Worm (Caenorhabditis elegans) whole organism, L1 larva: ENCODE results near the gene cnt-1.
"Not testable (repeated sequence)": the region's sequence is repeated elsewhere in the genome, so short reads cannot be mapped to it uniquely, and the experiment has no call there.

Source experiments
- Y116A8C.19 ChIP-seq: sonication (generic microtip); optimal IDR thresholded peaks from 2 replicates; lab custom pipeline; 2016; ENCODE audit warnings: missing compliant biosample characterization, missing genetic modification characterization, borderline replicate concordance
- alr-1 ChIP-seq: fragments of 200-800 bp; sonication (Bioruptor generic); optimal IDR thresholded peaks from 2 replicates; lab custom pipeline; 2018; ENCODE audit warnings: borderline replicate concordance, mild to moderate bottlenecking, missing genetic modification characterization, missing compliant biosample characterization
- ama-1 ChIP-seq: fragments of 150-350 bp; optimal IDR thresholded peaks from 2 replicates; lab custom pipeline; 2014
- blmp-1 ChIP-seq: fragments of 150-350 bp; optimal IDR thresholded peaks from 2 replicates; lab custom pipeline; 2014; ENCODE audit warnings: missing biosample characterization, missing genetic modification characterization
- ceh-88 ChIP-seq: fragments of 200-800 bp; sonication (Bioruptor generic); IDR thresholded peaks from 2 replicates; pipeline ENCODE4 v1.3.6; 2022; ENCODE audit warnings: missing genetic modification characterization, missing compliant biosample characterization
- ceh-90 ChIP-seq: sonication (generic microtip); optimal IDR thresholded peaks from 2 replicates; lab custom pipeline; 2016; ENCODE audit warnings: missing genetic modification characterization, missing compliant biosample characterization
- dpl-1 ChIP-seq, 3 experiments: fragments of 150-350 bp in 2 of 3; sonication (generic microtip) in 1 of 3; optimal IDR thresholded peaks; 2 replicates each; lab custom pipeline; 2014 to 2017; ENCODE audit warnings: missing biosample characterization in 3 of 3, missing genetic modification characterization in 3 of 3, missing genetic modification reagents in 3 of 3
- efl-1 ChIP-seq, 4 experiments: fragments of 150-350 bp; optimal IDR thresholded peaks in 3 of 4; peaks in 1 of 4; 1 replicate in 1 of 4; 2 replicates in 3 of 4; lab custom pipeline; 2014; ENCODE audit warnings: missing biosample characterization in 2 of 4, missing genetic modification characterization in 2 of 4, missing genetic modification reagents in 2 of 4
- efl-3 ChIP-seq: fragments of 200-800 bp; sonication (Bioruptor generic); optimal IDR thresholded peaks from 2 replicates; lab custom pipeline; 2018; ENCODE audit warnings: mild to moderate bottlenecking, missing genetic modification characterization, missing compliant biosample characterization
- elt-3 ChIP-seq, 6 experiments: fragments of 150-350 bp in 1 of 6; sonication (generic microtip); optimal IDR thresholded peaks; 2 replicates each; lab custom pipeline; 2017 to 2018; ENCODE audit warnings: missing biosample characterization in 6 of 6, missing genetic modification characterization in 6 of 6, inconsistent platforms in 1 of 6
- fkh-10 ChIP-seq: sonication (generic microtip); optimal IDR thresholded peaks from 2 replicates; lab custom pipeline; 2017; ENCODE audit warnings: missing biosample characterization, missing genetic modification reagents, missing genetic modification characterization
- hlh-17 ChIP-seq: fragments of 200-800 bp; sonication (Bioruptor generic); optimal IDR thresholded peaks from 2 replicates; lab custom pipeline; 2018; ENCODE audit warnings: missing genetic modification characterization, mild to moderate bottlenecking, missing compliant biosample characterization, moderate library complexity, borderline replicate concordance
- hpl-2 ChIP-seq: fragments of 150-350 bp; optimal IDR thresholded peaks from 2 replicates; lab custom pipeline; 2014; ENCODE audit warnings: missing biosample characterization, missing genetic modification reagents, missing genetic modification characterization
- isw-1 ChIP-seq: fragments of 200-800 bp; sonication (Bioruptor generic); IDR thresholded peaks from 2 replicates; pipeline ENCODE4 v1.3.6; 2022; ENCODE audit warnings: missing genetic modification characterization, missing compliant biosample characterization
- lin-14 ChIP-seq: fragments of 200-800 bp; sonication (Bioruptor generic); optimal IDR thresholded peaks from 2 replicates; lab custom pipeline; 2018; ENCODE audit warnings: mild to moderate bottlenecking, missing genetic modification characterization, moderate library complexity, missing compliant biosample characterization
- lin-15B ChIP-seq: fragments of 150-350 bp; sonication (generic microtip); optimal IDR thresholded peaks from 3 replicates; lab custom pipeline; 2014; ENCODE audit warnings: missing biosample characterization, missing genetic modification characterization
- lin-35 ChIP-seq, 2 experiments: fragments of 150-350 bp; optimal IDR thresholded peaks; 2 replicates each; lab custom pipeline; 2014; ENCODE audit warnings: missing biosample characterization in 2 of 2, missing genetic modification characterization in 2 of 2, missing genetic modification reagents in 2 of 2
- lsy-2 ChIP-seq, 2 experiments: fragments of 150-350 bp; optimal IDR thresholded peaks; 2 replicates each; lab custom pipeline; 2014; ENCODE audit warnings: missing biosample characterization in 2 of 2, missing genetic modification characterization in 2 of 2
- mdl-1 ChIP-seq, 2 experiments: fragments of 150-350 bp; optimal IDR thresholded peaks; 2 replicates each; lab custom pipeline; 2014 to 2017; ENCODE audit warnings: missing biosample characterization in 2 of 2, missing genetic modification characterization in 2 of 2, inconsistent platforms in 1 of 2
- mep-1 ChIP-seq: fragments of 150-350 bp; optimal IDR thresholded peaks from 2 replicates; lab custom pipeline; 2014; ENCODE audit warnings: missing biosample characterization, missing genetic modification characterization
- nhr-11 ChIP-seq: fragments of 150-350 bp; optimal IDR thresholded peaks from 2 replicates; lab custom pipeline; 2014; ENCODE audit warnings: missing biosample characterization, missing genetic modification characterization
- nhr-12 ChIP-seq: sonication (generic microtip); optimal IDR thresholded peaks from 2 replicates; lab custom pipeline; 2017; ENCODE audit warnings: missing biosample characterization, missing genetic modification characterization
- nhr-20 ChIP-seq: sonication (generic microtip); optimal IDR thresholded peaks from 2 replicates; lab custom pipeline; 2016; ENCODE audit warnings: mild to moderate bottlenecking, missing genetic modification characterization, missing compliant biosample characterization
- nhr-28 ChIP-seq: fragments of 150-350 bp; optimal IDR thresholded peaks from 2 replicates; lab custom pipeline; 2014; ENCODE audit warnings: missing biosample characterization, missing genetic modification characterization
- nhr-47 ChIP-seq: sonication (generic microtip); optimal IDR thresholded peaks from 2 replicates; lab custom pipeline; 2016; ENCODE audit warnings: mild to moderate bottlenecking, missing genetic modification characterization, moderate library complexity, missing compliant biosample characterization
- nhr-71 ChIP-seq: sonication (generic microtip); optimal IDR thresholded peaks from 2 replicates; lab custom pipeline; 2016; ENCODE audit warnings: mild to moderate bottlenecking, missing genetic modification characterization, moderate library complexity, missing compliant biosample characterization
- nhr-76 ChIP-seq: sonication (generic microtip); optimal IDR thresholded peaks from 2 replicates; lab custom pipeline; 2017; ENCODE audit warnings: missing biosample characterization, missing genetic modification characterization
- nhr-77 ChIP-seq: fragments of 150-350 bp; optimal IDR thresholded peaks from 2 replicates; lab custom pipeline; 2014; ENCODE audit warnings: missing biosample characterization, missing genetic modification characterization
- nhr-85 ChIP-seq: sonication (generic microtip); peaks from one replicate; lab custom pipeline; 2016; ENCODE audit warnings: missing genetic modification characterization, inconsistent platforms, missing compliant biosample characterization
- nhr-90 ChIP-seq: sonication (generic microtip); optimal IDR thresholded peaks from 2 replicates; lab custom pipeline; 2016; ENCODE audit warnings: mild to moderate bottlenecking, missing genetic modification characterization, missing compliant biosample characterization; ENCODE audit not compliant: poor library complexity
- skn-1 ChIP-seq: fragments of 150-350 bp; optimal IDR thresholded peaks from 2 replicates; lab custom pipeline; 2014; ENCODE audit warnings: missing biosample characterization, missing genetic modification characterization
- snu-23 ChIP-seq: sonication (generic microtip); optimal IDR thresholded peaks from 2 replicates; lab custom pipeline; 2016; ENCODE audit warnings: missing genetic modification characterization, missing compliant biosample characterization
- sox-4 ChIP-seq: sonication (generic microtip); optimal IDR thresholded peaks from 2 replicates; lab custom pipeline; 2016; ENCODE audit warnings: missing genetic modification characterization, missing compliant biosample characterization
- sptf-1 ChIP-seq: fragments of 150-350 bp; optimal IDR thresholded peaks from 2 replicates; lab custom pipeline; 2014; ENCODE audit warnings: missing biosample characterization, missing genetic modification characterization
- sup-37 ChIP-seq: fragments of 200-800 bp; sonication (Bioruptor generic); optimal IDR thresholded peaks from 2 replicates; lab custom pipeline; 2018; ENCODE audit warnings: mild to moderate bottlenecking, missing genetic modification characterization, missing compliant biosample characterization
- unc-130 ChIP-seq: fragments of 150-350 bp; optimal IDR thresholded peaks from 2 replicates; lab custom pipeline; 2017; ENCODE audit warnings: missing biosample characterization, missing genetic modification characterization, inconsistent platforms
- unc-62 ChIP-seq: fragments of 150-350 bp; optimal IDR thresholded peaks from 2 replicates; lab custom pipeline; 2014; ENCODE audit warnings: missing biosample characterization, missing genetic modification reagents, missing genetic modification characterization
- vab-15 ChIP-seq: sonication (generic microtip); optimal IDR thresholded peaks from 2 replicates; lab custom pipeline; 2017; ENCODE audit warnings: missing genotype, mild to moderate bottlenecking, missing genetic modification characterization, missing compliant biosample characterization
- ztf-4 ChIP-seq: fragments of 150-350 bp; optimal IDR thresholded peaks from 2 replicates; lab custom pipeline; 2014; ENCODE audit warnings: missing biosample characterization, missing genetic modification characterization

cnt-1 gene

DNA sequence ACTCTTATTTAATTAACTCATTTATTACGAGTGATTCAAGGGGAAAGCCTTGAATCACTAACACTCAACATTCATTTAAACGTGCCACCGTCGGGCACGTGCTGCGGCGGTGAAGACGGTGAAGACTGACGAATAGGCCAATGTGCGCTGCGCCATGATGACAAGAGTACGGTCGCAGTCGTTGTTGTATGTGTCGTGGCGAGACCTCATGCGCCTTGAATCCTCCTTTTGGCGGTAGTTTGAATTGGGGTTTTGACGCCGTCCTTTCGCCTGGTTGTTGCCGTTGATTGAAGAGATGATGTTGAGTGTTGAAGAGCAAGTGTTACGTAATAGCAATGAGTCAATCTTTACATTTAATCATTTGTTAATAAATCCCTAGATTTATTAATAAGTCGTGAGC is 31.9 kb downstream of the cnt-1 start:
- TF ChIP-seq efl-1 (optimal IDR thresholded peaks at IDR 0.05; lab: Kevin White, UChicago): not testable (repeated sequence)
- TF ChIP-seq efl-1 (GFP tag; optimal IDR thresholded peaks at IDR 0.05 in 1 of 2; lab: Kevin White, UChicago): peak; percentile 13 to 94
- TF ChIP-seq lin-35 (GFP tag; optimal IDR thresholded peaks at IDR 0.05; lab: Kevin White, UChicago): peak in 1 of 2 experiments; percentile 27
- peak in 2 of 3 experiments; percentile 3 to 4 for TF ChIP-seq dpl-1 (GFP tag; optimal IDR thresholded peaks at IDR 0.05; lab: Kevin White, UChicago)

DNA sequence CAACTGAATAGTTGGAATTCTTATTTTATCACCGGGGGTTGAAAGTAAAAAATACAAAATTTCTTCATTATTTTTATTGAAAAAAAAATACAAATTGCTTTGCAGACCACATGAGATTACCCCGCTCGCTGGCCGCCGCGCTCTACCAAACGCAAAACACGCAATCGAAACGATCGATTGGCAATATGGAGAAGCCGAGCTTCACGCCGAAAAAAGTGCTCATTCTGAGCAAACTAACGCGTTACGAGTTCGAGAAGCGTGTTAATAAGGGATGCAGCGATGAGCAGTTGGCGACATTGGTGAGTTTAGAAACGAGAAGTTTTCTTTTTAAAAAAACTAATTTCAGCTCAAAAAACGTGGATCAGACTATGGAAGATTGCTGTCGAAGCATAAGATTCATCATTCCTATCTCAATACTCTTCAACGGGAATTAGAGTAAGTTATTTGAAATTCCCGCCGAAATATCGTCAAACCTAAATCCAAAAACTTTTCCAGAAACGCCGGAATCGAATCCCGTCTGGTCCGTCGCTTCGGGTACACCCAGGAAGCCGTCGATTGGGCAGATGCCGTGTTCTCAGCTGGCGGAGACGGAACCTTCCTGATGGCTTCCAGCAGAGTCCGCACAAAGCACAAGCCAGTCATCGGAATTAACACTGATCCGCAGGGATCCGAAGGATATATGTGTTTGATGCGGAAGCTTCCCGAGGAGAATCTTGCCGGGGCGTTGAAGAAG is 33.1 kb downstream of the cnt-1 start:
- TF ChIP-seq isw-1 (GFP tag; lab: Robert Waterston, UW) (no peak), ama-1 (lab: Kevin White, UChicago) (peak; percentile 62), efl-1 (optimal IDR thresholded peaks at IDR 0.05; lab: Kevin White, UChicago) (no peak), efl-1 (GFP tag; optimal IDR thresholded peaks at IDR 0.05 in 1 of 2; lab: Kevin White, UChicago) (peak in 1 of 2 experiments; percentile 76)
- TF ChIP-seq, all 84 proteins: peak for 2

DNA sequence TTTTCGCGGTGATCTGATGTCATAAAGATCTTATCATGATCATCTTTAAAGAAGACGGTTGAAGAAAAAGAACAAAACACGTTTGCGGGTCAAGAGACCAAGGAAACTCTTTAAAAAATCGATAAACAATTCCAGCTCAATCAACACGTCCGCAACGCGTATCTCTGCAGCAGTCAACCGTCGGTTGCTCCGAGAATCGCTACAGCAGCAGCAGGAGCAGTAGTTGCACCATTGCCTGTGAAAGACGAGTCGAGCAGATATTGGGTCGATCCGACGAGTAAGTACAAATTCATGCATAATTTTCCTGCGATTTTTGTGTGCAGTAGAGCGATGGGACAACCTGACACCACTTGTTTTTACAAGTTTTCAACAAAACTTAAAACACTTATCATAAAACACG is 34.1 kb downstream of the cnt-1 start:
- TF ChIP-seq elt-3 (tag; optimal IDR thresholded peaks at IDR 0.05; lab: Kevin White, UChicago): peak in 1 of 6 experiments; percentile 15
- no peak for TF ChIP-seq nhr-77 (tag; lab: Kevin White, UChicago)
- TF ChIP-seq nhr-28 (tag; lab: Kevin White, UChicago): no peak
- TF ChIP-seq lsy-2 (tag; optimal IDR thresholded peaks at IDR 0.05; lab: Kevin White, UChicago): no peak
- no peak for TF ChIP-seq isw-1 (GFP tag; lab: Robert Waterston, UW)
- TF ChIP-seq sup-37 (GFP tag; lab: Kevin White, UChicago): no peak
- peak in 1 of 2 experiments; percentile 9 for TF ChIP-seq efl-1 (optimal IDR thresholded peaks at IDR 0.05; lab: Kevin White, UChicago)
- TF ChIP-seq efl-1 (GFP tag; optimal IDR thresholded peaks at IDR 0.05 in 1 of 2; lab: Kevin White, UChicago): no peak
- no peak for TF ChIP-seq efl-3
- TF ChIP-seq fkh-10 (GFP tag; lab: Kevin White, UChicago): no peak
- TF ChIP-seq nhr-20 (tag; lab: Kevin White, UChicago): no peak
- no peak for TF ChIP-seq ceh-88 (GFP tag; lab: Robert Waterston, UW)
- TF ChIP-seq nhr-47: no peak
- TF ChIP-seq nhr-85 (tag; lab: Kevin White, UChicago): no peak
- peak; percentile 18 for TF ChIP-seq nhr-90 (tag; lab: Kevin White, UChicago)
- TF ChIP-seq alr-1 (tag; lab: Kevin White, UChicago): no peak

DNA sequence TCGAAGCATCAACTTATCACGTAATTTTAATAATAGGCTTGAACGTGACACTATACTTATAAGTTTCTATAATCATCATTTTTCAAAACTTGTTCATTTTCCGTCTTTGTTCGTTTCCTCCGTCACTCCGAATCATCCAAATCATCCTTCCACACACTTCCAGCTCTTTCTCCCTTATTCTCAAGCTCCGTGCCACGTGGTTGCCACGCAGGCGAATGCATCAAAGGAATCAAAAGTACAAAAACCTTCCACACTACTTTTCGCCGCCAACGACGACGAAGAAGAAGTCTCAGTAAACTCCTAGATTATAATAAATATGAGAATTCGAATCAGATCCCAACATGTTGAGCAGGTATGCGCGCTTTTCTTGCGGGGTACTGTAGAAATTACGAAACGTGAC is 34.5 kb downstream of the cnt-1 start:
- TF ChIP-seq ztf-4 (tag; lab: Kevin White, UChicago) (no peak), Y116A8C.19 (tag; lab: Kevin White, UChicago) (no peak), unc-62 (GFP tag; lab: Kevin White, UChicago) (no peak), nhr-85 (tag; lab: Kevin White, UChicago) (peak; percentile 65), sox-4 (tag; lab: Kevin White, UChicago) (no peak), hpl-2 (GFP tag; lab: Kevin White, UChicago) (peak; percentile 24), ceh-90 (tag; lab: Kevin White, UChicago) (no peak), skn-1 (tag; lab: Kevin White, UChicago) (no peak), vab-15 (tag; lab: Kevin White, UChicago) (no peak)

DNA sequence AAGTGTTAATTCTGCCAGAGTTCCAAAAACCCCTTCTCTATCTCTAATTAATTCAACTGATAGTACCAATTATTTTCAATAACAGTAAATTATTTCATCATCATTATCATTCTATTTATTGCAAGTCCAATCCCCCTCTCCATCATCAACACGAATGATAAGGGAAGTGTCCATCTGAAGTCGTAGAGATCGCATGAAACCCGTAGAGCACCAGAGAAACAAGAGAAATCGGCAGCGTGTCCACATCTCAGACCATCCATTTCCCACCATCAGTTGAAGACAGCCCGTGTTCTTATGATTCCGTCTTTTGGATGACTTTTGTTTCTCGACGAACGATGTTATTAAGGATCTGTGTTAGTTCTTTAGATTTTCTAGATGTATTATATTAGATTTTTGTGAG is 35.2 kb downstream of the cnt-1 start:
- TF ChIP-seq nhr-85 (tag; lab: Kevin White, UChicago) (peak; percentile 81), mep-1 (tag; lab: Kevin White, UChicago) (peak; percentile 17), snu-23 (GFP tag; lab: Kevin White, UChicago) (peak; percentile 26), sptf-1 (tag; lab: Kevin White, UChicago) (no peak), lsy-2 (tag; optimal IDR thresholded peaks at IDR 0.05; lab: Kevin White, UChicago) (peak in 1 of 2 experiments; percentile 31), lin-14 (GFP tag; lab: Kevin White, UChicago) (peak; percentile 67), nhr-77 (tag; lab: Kevin White, UChicago) (no peak), mdl-1 (tag; optimal IDR thresholded peaks at IDR 0.05; lab: Kevin White, UChicago) (peak in 1 of 2 experiments; percentile 83), hlh-17 (GFP tag; lab: Kevin White, UChicago) (no peak), unc-130 (tag; lab: Kevin White, UChicago) (peak; percentile 16), nhr-76 (tag; lab: Kevin White, UChicago) (no peak), sox-4 (tag; lab: Kevin White, UChicago) (no peak), nhr-20 (tag; lab: Kevin White, UChicago) (peak; percentile 28), nhr-11 (tag; lab: Kevin White, UChicago) (no peak), elt-3 (tag; optimal IDR thresholded peaks at IDR 0.05; lab: Kevin White, UChicago) (peak in 4 of 6 experiments; percentile 76 to 95 (median 88)), nhr-12 (tag; lab: Kevin White, UChicago) (no peak), blmp-1 (tag; lab: Kevin White, UChicago) (peak; percentile 58), lin-35 (GFP tag; optimal IDR thresholded peaks at IDR 0.05; lab: Kevin White, UChicago) (peak in 1 of 2 experiments; percentile 38), nhr-71 (tag; lab: Kevin White, UChicago) (peak; percentile 27), lin-15B (tag; lab: Kevin White, UChicago) (no peak), vab-15 (tag; lab: Kevin White, UChicago) (peak; percentile 68)
